Worm (Caenorhabditis elegans) whole organism, young adult: Measurements from ENCODE around the gene F40F12.9.

Source experiments
- C17E4.6 ChIP-seq: fragments of 200-800 bp; sonication (Bioruptor generic); IDR thresholded peaks from 2 replicates; pipeline ENCODE4 v1.3.6; 2022; ENCODE audit warnings: missing genetic modification reagents, missing genetic modification characterization, missing compliant biosample characterization
- F23B12.7 ChIP-seq: sonication (generic microtip); optimal IDR thresholded peaks from 2 replicates; lab custom pipeline; 2017; ENCODE audit warnings: missing genetic modification characterization, mild to moderate bottlenecking, missing compliant biosample characterization, antibody characterized with exemption, moderate library complexity; ENCODE audit not compliant: insufficient read depth
- K12H6.12 ChIP-seq: fragments of 200-800 bp; sonication (Bioruptor generic); optimal IDR thresholded peaks from 2 replicates; lab custom pipeline; 2018; ENCODE audit warnings: mild to moderate bottlenecking, missing genetic modification characterization, missing compliant biosample characterization
- T07F8.4 ChIP-seq: sonication (generic microtip); optimal IDR thresholded peaks from 2 replicates; lab custom pipeline; 2016; ENCODE audit warnings: mild to moderate bottlenecking, missing genetic modification characterization, moderate library complexity, missing compliant biosample characterization
- Y53F4B.3 ChIP-seq: fragments of 200-800 bp; sonication (Bioruptor generic); IDR thresholded peaks from 2 replicates; pipeline ENCODE4 v1.3.6; 2022; ENCODE audit warnings: missing genetic modification reagents, missing genetic modification characterization, missing compliant biosample characterization
- ZK185.1 ChIP-seq: sonication (generic microtip); optimal IDR thresholded peaks from 2 replicates; lab custom pipeline; 2016; ENCODE audit warnings: mild to moderate bottlenecking, missing genetic modification characterization, missing compliant biosample characterization; ENCODE audit not compliant: poor library complexity, severe bottlenecking
- ama-1 ChIP-seq, 3 experiments: fragments of 150-350 bp in 1 of 3; sonication (generic microtip) in 2 of 3; optimal IDR thresholded peaks; 2 replicates each; lab custom pipeline; 2014 to 2018; ENCODE audit warnings: missing biosample characterization in 2 of 3, missing genetic modification characterization in 2 of 3, missing genetic modification reagents in 2 of 3
- athp-1 ChIP-seq: sonication (generic microtip); optimal IDR thresholded peaks from 2 replicates; lab custom pipeline; 2017; ENCODE audit warnings: mild to moderate bottlenecking, missing genetic modification characterization, missing compliant biosample characterization
- cebp-1 ChIP-seq, 2 experiments: fragments of 200-800 bp in 1 of 2; sonication (Bioruptor generic) in 1 of 2; sonication (generic microtip) in 1 of 2; IDR thresholded peaks in 1 of 2; optimal IDR thresholded peaks in 1 of 2; 2 replicates each; pipeline versions ENCODE4 v1.3.6 to Lab custom; 2017 to 2022; ENCODE audit warnings: missing compliant biosample characterization in 2 of 2, missing genetic modification characterization in 2 of 2, mild to moderate bottlenecking in 1 of 2, missing genetic modification reagents in 1 of 2, moderate library complexity in 1 of 2
- ceh-100 ChIP-seq: fragments of 200-800 bp; sonication (Bioruptor generic); IDR thresholded peaks from 2 replicates; pipeline ENCODE4 v1.3.6; 2022; ENCODE audit warnings: missing genetic modification reagents, missing genetic modification characterization, missing compliant biosample characterization
- chd-7 ChIP-seq: sonication (generic microtip); optimal IDR thresholded peaks from 2 replicates; lab custom pipeline; 2016; ENCODE audit warnings: mild to moderate bottlenecking, missing genetic modification characterization, moderate library complexity, missing compliant biosample characterization
- dox-1 ChIP-seq: fragments of 200-800 bp; sonication (Bioruptor generic); IDR thresholded peaks from 2 replicates; pipeline ENCODE4 v1.3.6; 2022; ENCODE audit warnings: missing genetic modification reagents, missing genetic modification characterization, missing compliant biosample characterization
- dpff-1 ChIP-seq: sonication (generic microtip); optimal IDR thresholded peaks from 2 replicates; lab custom pipeline; 2017; ENCODE audit warnings: mild to moderate bottlenecking, missing genetic modification characterization, missing compliant biosample characterization
- efl-1 ChIP-seq: fragments of 150-350 bp; optimal IDR thresholded peaks from 2 replicates; lab custom pipeline; 2014; ENCODE audit warnings: missing biosample characterization, missing genetic modification reagents, missing genetic modification characterization
- egl-18 ChIP-seq: fragments of 200-800 bp; sonication (Bioruptor generic); IDR thresholded peaks from 2 replicates; pipeline ENCODE4 v1.3.6; 2022; ENCODE audit warnings: missing genetic modification reagents, missing genetic modification characterization, missing compliant biosample characterization
- egrh-3 ChIP-seq: fragments of 200-800 bp; sonication (Bioruptor generic); IDR thresholded peaks from 2 replicates; pipeline ENCODE4 v1.3.6; 2022; ENCODE audit warnings: missing genetic modification reagents, missing genetic modification characterization, missing compliant biosample characterization
- gei-17 ChIP-seq: fragments of 200-800 bp; sonication (Bioruptor generic); optimal IDR thresholded peaks from 2 replicates; lab custom pipeline; 2018; ENCODE audit warnings: mild to moderate bottlenecking, missing genetic modification characterization, missing compliant biosample characterization
- hmg-1.2 ChIP-seq: fragments of 200-800 bp; sonication (Bioruptor generic); IDR thresholded peaks from 2 replicates; pipeline ENCODE4 v1.3.6; 2022; ENCODE audit warnings: missing genetic modification reagents, missing genetic modification characterization, missing compliant biosample characterization
- let-526 ChIP-seq: fragments of 200-800 bp; sonication (Bioruptor generic); IDR thresholded peaks from 2 replicates; pipeline ENCODE4 v1.3.6; 2022; ENCODE audit warnings: missing genetic modification reagents, missing genetic modification characterization, missing compliant biosample characterization
- let-607 ChIP-seq, 2 experiments: fragments of 200-800 bp in 1 of 2; sonication (Bioruptor generic) in 1 of 2; sonication (generic microtip) in 1 of 2; optimal IDR thresholded peaks; 2 replicates each; lab custom pipeline; 2016 to 2018; ENCODE audit warnings: mild to moderate bottlenecking in 2 of 2, missing compliant biosample characterization in 2 of 2, missing genetic modification characterization in 2 of 2, moderate library complexity in 2 of 2, missing genotype in 1 of 2
- lir-1 ChIP-seq: fragments of 200-800 bp; sonication (Bioruptor generic); conservative IDR thresholded peaks from 2 replicates; pipeline ENCODE4 v1.3.6; 2022; ENCODE audit warnings: missing genetic modification reagents, missing genetic modification characterization, missing compliant biosample characterization
- lsy-27 ChIP-seq: sonication (generic microtip); optimal IDR thresholded peaks from 2 replicates; lab custom pipeline; 2017; ENCODE audit warnings: missing genetic modification characterization, mild to moderate bottlenecking, missing compliant biosample characterization, antibody characterized with exemption, missing genotype, borderline replicate concordance; ENCODE audit not compliant: insufficient read depth
- madf-6 ChIP-seq: fragments of 200-800 bp; sonication (Bioruptor generic); IDR thresholded peaks from 2 replicates; pipeline ENCODE4 v1.3.6; 2022; ENCODE audit warnings: missing genetic modification reagents, missing genetic modification characterization, missing compliant biosample characterization
- madf-8 ChIP-seq: fragments of 200-800 bp; sonication (Bioruptor generic); conservative IDR thresholded peaks from 2 replicates; pipeline ENCODE4 v1.3.6; 2022; ENCODE audit warnings: missing genetic modification reagents, missing genetic modification characterization, missing compliant biosample characterization
- mcd-1 ChIP-seq: fragments of 200-800 bp; sonication (Bioruptor generic); IDR thresholded peaks from 2 replicates; pipeline ENCODE4 v1.3.6; 2022; ENCODE audit warnings: missing genetic modification reagents, missing genetic modification characterization, missing compliant biosample characterization
- mel-28 ChIP-seq: sonication (generic microtip); optimal IDR thresholded peaks from 2 replicates; lab custom pipeline; 2016; ENCODE audit warnings: borderline replicate concordance, mild to moderate bottlenecking, missing genetic modification characterization, missing compliant biosample characterization
- nhr-120 ChIP-seq: fragments of 200-800 bp; sonication (Bioruptor generic); IDR thresholded peaks from 2 replicates; pipeline ENCODE4 v1.3.6; 2022; ENCODE audit warnings: missing genetic modification characterization, missing compliant biosample characterization
- nhr-179 ChIP-seq: sonication (generic microtip); optimal IDR thresholded peaks from 2 replicates; lab custom pipeline; 2016; ENCODE audit warnings: mild to moderate bottlenecking, missing genetic modification characterization, missing compliant biosample characterization
- nhr-27 ChIP-seq: fragments of 200-800 bp; sonication (Bioruptor generic); optimal IDR thresholded peaks from 2 replicates; lab custom pipeline; 2018; ENCODE audit warnings: mild to moderate bottlenecking, missing genetic modification characterization, moderate library complexity, missing compliant biosample characterization
- nhr-80 ChIP-seq: sonication (generic microtip); optimal IDR thresholded peaks from 2 replicates; lab custom pipeline; 2016; ENCODE audit warnings: missing genetic modification characterization, missing compliant biosample characterization
- sdz-38 ChIP-seq: sonication (generic microtip); optimal IDR thresholded peaks from 2 replicates; lab custom pipeline; 2016; ENCODE audit warnings: missing genotype, missing genetic modification characterization, missing compliant biosample characterization
- xnd-1 ChIP-seq: sonication (generic microtip); optimal IDR thresholded peaks from 2 replicates; lab custom pipeline; 2016; ENCODE audit warnings: missing genotype, missing genetic modification reagents, missing genetic modification characterization, missing compliant biosample characterization
- ztf-18 ChIP-seq: sonication (generic microtip); optimal IDR thresholded peaks from 2 replicates; lab custom pipeline; 2016; ENCODE audit warnings: missing genotype, mild to moderate bottlenecking, missing genetic modification characterization, missing compliant biosample characterization
- ztf-25 ChIP-seq: fragments of 200-800 bp; sonication (Bioruptor generic); IDR thresholded peaks from 2 replicates; pipeline ENCODE4 v1.3.6; 2022; ENCODE audit warnings: missing genetic modification reagents, missing genetic modification characterization, missing compliant biosample characterization
- ztf-26 ChIP-seq: sonication (generic microtip); optimal IDR thresholded peaks from 2 replicates; lab custom pipeline; 2017; ENCODE audit warnings: missing genetic modification characterization, missing compliant biosample characterization
- ztf-28 ChIP-seq: fragments of 200-800 bp; sonication (Bioruptor generic); IDR thresholded peaks from 2 replicates; pipeline ENCODE4 v1.3.6; 2022; ENCODE audit warnings: missing genetic modification reagents, missing genetic modification characterization, missing compliant biosample characterization
- ztf-3 ChIP-seq: fragments of 200-800 bp; sonication (Bioruptor generic); optimal IDR thresholded peaks from 2 replicates; lab custom pipeline; 2018; ENCODE audit warnings: mild to moderate bottlenecking, missing genetic modification characterization, missing compliant biosample characterization

Gene F40F12.9

DNA sequence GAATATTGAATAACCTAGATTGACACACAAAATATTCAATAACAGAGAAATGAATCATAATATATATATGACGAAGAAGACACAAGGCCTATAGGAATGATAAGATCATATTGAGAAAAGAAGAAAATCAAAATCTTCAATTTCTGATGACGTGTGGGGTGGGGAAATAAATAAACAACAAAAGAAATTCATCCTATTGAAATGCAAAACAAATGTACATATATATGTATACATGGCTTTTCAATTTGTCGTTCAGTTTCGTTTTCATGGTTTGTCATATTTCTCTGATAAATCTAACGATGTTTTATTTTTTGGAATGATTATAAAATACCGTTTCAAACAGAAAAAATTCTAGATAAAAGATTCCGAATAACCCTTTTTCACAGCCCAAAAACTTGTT, 15.5 kb downstream of the F40F12.9 start, which contains the start of gene ttr-3 (continued):
- TF ChIP-seq xnd-1 (tag; lab: Kevin White, UChicago) (no peak), ZK185.1 (tag; lab: Kevin White, UChicago) (no peak)

DNA sequence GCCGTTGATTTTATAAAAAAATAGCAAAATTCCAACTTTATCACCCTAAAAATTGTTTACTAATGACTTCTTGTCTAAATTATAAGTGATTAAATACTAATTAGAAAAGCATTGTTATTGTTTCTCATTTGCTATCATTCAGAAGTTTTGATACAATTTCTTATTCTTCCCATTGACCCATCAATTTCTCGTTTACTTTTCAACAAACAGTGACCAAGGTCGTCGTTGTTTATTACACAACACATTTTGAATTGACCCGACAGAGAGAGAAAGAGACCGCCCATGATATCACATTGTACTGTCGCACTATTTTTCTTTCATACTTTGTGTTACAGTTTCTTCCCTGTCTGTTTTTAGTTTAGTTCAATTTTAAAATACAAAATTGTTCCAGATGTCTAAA, 16.2 kb downstream of the F40F12.9 start, which contains the start of gene ttr-2:
Gene ttr-2, plus strand, starts transcription at position 392 of the 400 bp plus-strand sequence.
- no peak for TF ChIP-seq mel-28
- TF ChIP-seq T07F8.4 (tag; lab: Kevin White, UChicago) = no peak
- no peak for TF ChIP-seq hmg-1.2
- TF ChIP-seq C17E4.6 (GFP tag; lab: Robert Waterston, UW) = no peak
- no peak for TF ChIP-seq lir-1 (GFP tag; lab: Robert Waterston, UW)

DNA sequence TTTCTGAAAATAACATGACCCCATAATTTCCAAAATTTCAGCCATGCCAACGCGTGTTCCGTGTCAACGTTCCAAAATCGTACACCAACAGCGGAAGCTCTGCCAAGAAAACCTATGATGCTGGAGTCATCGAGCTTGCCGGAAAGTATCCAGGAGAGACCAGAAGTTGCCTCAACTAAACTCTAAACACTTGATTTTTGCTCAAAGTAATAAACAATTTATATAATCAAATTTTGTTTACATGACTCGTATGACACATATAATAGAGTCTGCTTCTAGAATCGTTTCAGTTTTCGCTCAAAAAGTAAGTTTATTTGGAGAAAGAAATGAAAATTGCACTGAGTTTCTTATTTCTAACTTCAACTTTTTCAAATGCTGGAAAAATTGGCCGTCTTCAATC, 17.6 kb downstream of the F40F12.9 start, which contains the start of gene ttr-1:
Gene ttr-1, plus strand, starts transcription at position 301 of the 400 bp plus-strand sequence.
- TF ChIP-seq ceh-100 (GFP tag; lab: Robert Waterston, UW) (no peak), ama-1 (optimal IDR thresholded peaks at IDR 0.05; lab: Kevin White, UChicago) (peak; percentile 48), ama-1 (GFP tag; optimal IDR thresholded peaks at IDR 0.05; lab: Kevin White, UChicago) (no peak)

DNA sequence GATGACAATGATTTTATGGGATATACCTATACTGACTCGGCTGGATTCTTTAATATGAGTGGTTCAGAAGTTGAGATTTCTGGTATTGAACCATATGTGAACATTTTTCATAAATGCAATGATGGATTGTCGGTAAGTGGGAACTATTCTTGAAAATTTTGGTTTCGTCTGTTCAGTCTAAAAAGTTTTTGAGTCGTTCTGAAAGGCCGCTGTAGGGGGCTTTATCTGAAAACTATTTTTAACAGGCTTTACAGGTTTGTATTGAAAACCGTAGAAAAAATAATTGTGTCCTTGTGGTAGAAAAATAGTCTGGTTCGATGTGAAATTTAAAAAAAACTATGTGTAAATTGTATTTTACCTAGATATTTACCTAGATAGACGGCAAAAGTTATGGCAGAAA, 18.4 kb downstream of the F40F12.9 start:
- TF ChIP-seq efl-1 (GFP tag; lab: Kevin White, UChicago) (no peak), Y53F4B.3 (GFP tag; lab: Robert Waterston, UW) (no peak), ceh-100 (GFP tag; lab: Robert Waterston, UW) (no peak), egrh-3 (no peak), madf-6 (GFP tag; lab: Robert Waterston, UW) (no peak), sdz-38 (tag; lab: Kevin White, UChicago) (no peak), ztf-25 (GFP tag; lab: Robert Waterston, UW) (no peak), F23B12.7 (tag; lab: Kevin White, UChicago) (no peak), nhr-179 (tag; lab: Kevin White, UChicago) (no peak), ztf-28 (GFP tag; lab: Robert Waterston, UW) (no peak), lsy-27 (tag; lab: Kevin White, UChicago) (no peak)

DNA sequence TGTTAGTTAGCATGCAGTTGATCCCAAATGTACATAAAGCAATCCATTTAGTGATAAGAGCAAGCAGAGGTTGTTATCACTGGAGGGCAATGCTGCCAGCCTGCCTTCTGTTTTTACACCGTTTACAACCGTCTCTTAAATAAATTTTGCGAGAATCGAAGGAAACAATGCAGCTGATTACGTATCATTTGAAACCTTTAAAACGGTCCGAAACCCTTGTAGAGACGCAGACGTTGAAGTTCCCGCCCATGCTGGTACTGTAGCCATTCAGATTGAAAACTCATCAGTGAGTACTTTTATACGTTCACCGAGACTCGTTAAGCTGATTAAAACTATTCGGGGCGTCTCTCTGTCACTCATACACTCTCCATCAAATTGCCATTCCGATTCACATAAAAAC, 19.3 kb downstream of the F40F12.9 start:
- no peak for TF ChIP-seq cebp-1 (GFP tag; IDR thresholded peaks at IDR 0.05; lab: Robert Waterston, UW)
- peak; percentile 20 for TF ChIP-seq cebp-1 (tag; optimal IDR thresholded peaks at IDR 0.05; lab: Kevin White, UChicago)
- no peak for TF ChIP-seq athp-1 (tag; lab: Kevin White, UChicago)
- no peak for TF ChIP-seq nhr-120 (GFP tag; lab: Robert Waterston, UW)
- TF ChIP-seq ztf-3 (GFP tag; lab: Kevin White, UChicago) = no peak
- TF ChIP-seq let-526 = no peak
- TF ChIP-seq ztf-18 = no peak
- no peak for TF ChIP-seq K12H6.12
- no peak for TF ChIP-seq dox-1
- TF ChIP-seq nhr-27 (tag; lab: Kevin White, UChicago) = no peak
- TF ChIP-seq mcd-1 = no peak
- TF ChIP-seq chd-7 = no peak
- no peak for TF ChIP-seq dpff-1
- no peak for TF ChIP-seq madf-8
- no peak for TF ChIP-seq gei-17 (GFP tag; lab: Kevin White, UChicago)
- peak; percentile 1 to 5 for TF ChIP-seq let-607 (tag; optimal IDR thresholded peaks at IDR 0.05; lab: Kevin White, UChicago)
- TF ChIP-seq ztf-26 (tag; lab: Kevin White, UChicago) = no peak
- TF ChIP-seq nhr-80 = peak; percentile 91
- no peak for TF ChIP-seq egl-18 (GFP tag; lab: Robert Waterston, UW)
- TF ChIP-seq, all 124 proteins: peak for 3
